Worm (Caenorhabditis elegans) whole organism, L2 larva: Measurements from ENCODE around the gene C39E9.12.
A peak's percentile ranks its signal among the peaks of the same experiment; 100 is the strongest.

ENCODE experiments used
- F13H6.1 ChIP-seq: sonication (generic microtip); optimal IDR thresholded peaks from 2 replicates; lab custom pipeline; 2016; ENCODE audit warnings: missing genetic modification characterization, missing compliant biosample characterization
- dmd-4 ChIP-seq: sonication (generic microtip); optimal IDR thresholded peaks from 2 replicates; lab custom pipeline; 2017; ENCODE audit warnings: missing biosample characterization, missing genetic modification characterization
- elt-3 ChIP-seq: sonication (generic microtip); optimal IDR thresholded peaks from 2 replicates; lab custom pipeline; 2017; ENCODE audit warnings: missing biosample characterization, missing genetic modification characterization
- lin-13 ChIP-seq: fragments of 150-350 bp; optimal IDR thresholded peaks from 2 replicates; lab custom pipeline; 2014; ENCODE audit warnings: missing biosample characterization, missing genetic modification reagents, missing genetic modification characterization
- mab-5 ChIP-seq: fragments of 150-350 bp; optimal IDR thresholded peaks from 2 replicates; lab custom pipeline; 2014; ENCODE audit warnings: missing biosample characterization, missing genetic modification characterization
- mdl-1 ChIP-seq, 2 experiments: fragments of 150-350 bp in 1 of 2; sonication (generic microtip) in 1 of 2; optimal IDR thresholded peaks; 2 replicates each; lab custom pipeline; 2017; ENCODE audit warnings: missing biosample characterization in 2 of 2, missing genetic modification characterization in 2 of 2
- nhr-23 ChIP-seq: fragments of 150-350 bp; optimal IDR thresholded peaks from 2 replicates; lab custom pipeline; 2014; ENCODE audit warnings: missing biosample characterization, missing genetic modification reagents, missing genetic modification characterization
- nhr-25 ChIP-seq: fragments of 150-350 bp; sonication (generic microtip); optimal IDR thresholded peaks from 3 replicates; lab custom pipeline; 2014; ENCODE audit warnings: missing biosample characterization, missing genetic modification characterization
- nhr-6 ChIP-seq: fragments of 150-350 bp; optimal IDR thresholded peaks from 2 replicates; lab custom pipeline; 2014; ENCODE audit warnings: missing biosample characterization, missing genetic modification characterization
- snpc-4 ChIP-seq: fragments of 150-350 bp; optimal IDR thresholded peaks from 2 replicates; lab custom pipeline; 2014; ENCODE audit warnings: missing biosample characterization, missing genetic modification characterization
- unc-39 ChIP-seq: fragments of 150-350 bp; optimal IDR thresholded peaks from 2 replicates; lab custom pipeline; 2014; ENCODE audit warnings: missing biosample characterization, missing genetic modification characterization

- TF ChIP-seq mab-5 (tag; lab: Kevin White, UChicago) (no peak), mdl-1 (tag; optimal IDR thresholded peaks at IDR 0.05; lab: Kevin White, UChicago) (no peak), elt-3 (no peak), snpc-4 (tag; lab: Kevin White, UChicago) (no peak), dmd-4 (tag; lab: Kevin White, UChicago) (no peak), nhr-23 (tag; lab: Kevin White, UChicago) (no peak), nhr-25 (tag; lab: Kevin White, UChicago) (no peak), F13H6.1 (tag; lab: Kevin White, UChicago) (peak; percentile 34), lin-13 (no peak), unc-39 (tag; lab: Kevin White, UChicago) (no peak), nhr-6 (tag; lab: Kevin White, UChicago) (no peak)
These were observed 32.2 kb downstream of the C39E9.12 start for ce11 chrIV:13125999-13126398.
